Worm (Caenorhabditis elegans) whole organism, young adult: ENCODE results near the gene D1005.4.
A peak's percentile ranks its signal among the peaks of the same experiment; 100 is the strongest.

Experiments
- C06A6.2 ChIP-seq: fragments of 200-800 bp; sonication (Bioruptor generic); conservative IDR thresholded peaks from 2 replicates; pipeline ENCODE4 v1.3.6; 2022; ENCODE audit warnings: missing genetic modification characterization, missing compliant biosample characterization
- F22D6.2 ChIP-seq: sonication (generic microtip); optimal IDR thresholded peaks from 2 replicates; lab custom pipeline; 2016; ENCODE audit warnings: mild to moderate bottlenecking, missing genetic modification characterization, missing compliant biosample characterization
- F33H1.4 ChIP-seq: fragments of 200-800 bp; sonication (Bioruptor generic); IDR thresholded peaks from 2 replicates; pipeline ENCODE4 v1.3.6; 2022; ENCODE audit warnings: missing genetic modification reagents, missing genetic modification characterization, missing compliant biosample characterization
- F57A8.1 ChIP-seq: fragments of 200-800 bp; sonication (Bioruptor generic); optimal IDR thresholded peaks from 2 replicates; lab custom pipeline; 2018; ENCODE audit warnings: mild to moderate bottlenecking, missing genetic modification characterization, moderate library complexity, missing compliant biosample characterization
- T26A5.8 ChIP-seq: sonication (generic microtip); optimal IDR thresholded peaks from 2 replicates; lab custom pipeline; 2016; ENCODE audit warnings: missing genetic modification characterization, missing compliant biosample characterization
- Y53G8AR.9 ChIP-seq: fragments of 200-800 bp; sonication (Bioruptor generic); conservative IDR thresholded peaks from 2 replicates; pipeline ENCODE4 v1.3.6; 2022; ENCODE audit warnings: missing genetic modification reagents, missing genetic modification characterization, missing compliant biosample characterization
- Y95B8A.8 ChIP-seq: fragments of 200-800 bp; sonication (Bioruptor generic); IDR thresholded peaks from 2 replicates; pipeline ENCODE4 v1.3.6; 2022; ENCODE audit warnings: missing genetic modification reagents, missing genetic modification characterization, missing compliant biosample characterization
- ZK185.1 ChIP-seq: sonication (generic microtip); optimal IDR thresholded peaks from 2 replicates; lab custom pipeline; 2016; ENCODE audit warnings: mild to moderate bottlenecking, missing genetic modification characterization, missing compliant biosample characterization; ENCODE audit not compliant: poor library complexity, severe bottlenecking
- atf-7 ChIP-seq: sonication (generic microtip); optimal IDR thresholded peaks from 2 replicates; lab custom pipeline; 2017; ENCODE audit warnings: mild to moderate bottlenecking, missing genetic modification characterization, missing compliant biosample characterization
- attf-3 ChIP-seq: fragments of 200-800 bp; sonication (Bioruptor generic); conservative IDR thresholded peaks from 2 replicates; pipeline ENCODE4 v1.3.6; 2022; ENCODE audit warnings: missing genetic modification reagents, missing genetic modification characterization, missing compliant biosample characterization
- attf-6 ChIP-seq: fragments of 200-800 bp; sonication (Bioruptor generic); IDR thresholded peaks from 2 replicates; pipeline ENCODE4 v1.3.6; 2022; ENCODE audit warnings: missing genetic modification reagents, missing genetic modification characterization, missing compliant biosample characterization
- bed-1 ChIP-seq: fragments of 200-800 bp; sonication (Bioruptor generic); IDR thresholded peaks from 2 replicates; pipeline ENCODE4 v1.3.6; 2022; ENCODE audit warnings: missing genetic modification reagents, missing genetic modification characterization, missing compliant biosample characterization
- cebp-1 ChIP-seq, 2 experiments: fragments of 200-800 bp in 1 of 2; sonication (Bioruptor generic) in 1 of 2; sonication (generic microtip) in 1 of 2; IDR thresholded peaks in 1 of 2; optimal IDR thresholded peaks in 1 of 2; 2 replicates each; pipeline versions ENCODE4 v1.3.6 to Lab custom; 2017 to 2022; ENCODE audit warnings: missing compliant biosample characterization in 2 of 2, missing genetic modification characterization in 2 of 2, mild to moderate bottlenecking in 1 of 2, missing genetic modification reagents in 1 of 2, moderate library complexity in 1 of 2
- ceh-58 ChIP-seq: fragments of 200-800 bp; sonication (Bioruptor generic); IDR thresholded peaks from 2 replicates; pipeline ENCODE4 v1.3.6; 2022; ENCODE audit warnings: missing genetic modification characterization, missing compliant biosample characterization
- dox-1 ChIP-seq: fragments of 200-800 bp; sonication (Bioruptor generic); IDR thresholded peaks from 2 replicates; pipeline ENCODE4 v1.3.6; 2022; ENCODE audit warnings: missing genetic modification reagents, missing genetic modification characterization, missing compliant biosample characterization
- dpff-1 ChIP-seq: sonication (generic microtip); optimal IDR thresholded peaks from 2 replicates; lab custom pipeline; 2017; ENCODE audit warnings: mild to moderate bottlenecking, missing genetic modification characterization, missing compliant biosample characterization
- efl-1 ChIP-seq: fragments of 150-350 bp; optimal IDR thresholded peaks from 2 replicates; lab custom pipeline; 2014; ENCODE audit warnings: missing biosample characterization, missing genetic modification reagents, missing genetic modification characterization
- egl-18 ChIP-seq: fragments of 200-800 bp; sonication (Bioruptor generic); IDR thresholded peaks from 2 replicates; pipeline ENCODE4 v1.3.6; 2022; ENCODE audit warnings: missing genetic modification reagents, missing genetic modification characterization, missing compliant biosample characterization
- egl-44 ChIP-seq: fragments of 200-800 bp; sonication (Bioruptor generic); IDR thresholded peaks from 2 replicates; pipeline ENCODE4 v1.3.6; 2022; ENCODE audit warnings: missing genetic modification reagents, missing genetic modification characterization, missing compliant biosample characterization
- him-1 ChIP-seq: sonication (generic microtip); optimal IDR thresholded peaks from 2 replicates; lab custom pipeline; 2016; ENCODE audit warnings: missing genotype, missing genetic modification reagents, missing genetic modification characterization, missing compliant biosample characterization
- hmg-1.2 ChIP-seq: fragments of 200-800 bp; sonication (Bioruptor generic); IDR thresholded peaks from 2 replicates; pipeline ENCODE4 v1.3.6; 2022; ENCODE audit warnings: missing genetic modification reagents, missing genetic modification characterization, missing compliant biosample characterization
- let-526 ChIP-seq: fragments of 200-800 bp; sonication (Bioruptor generic); IDR thresholded peaks from 2 replicates; pipeline ENCODE4 v1.3.6; 2022; ENCODE audit warnings: missing genetic modification reagents, missing genetic modification characterization, missing compliant biosample characterization
- let-607 ChIP-seq, 2 experiments: fragments of 200-800 bp in 1 of 2; sonication (Bioruptor generic) in 1 of 2; sonication (generic microtip) in 1 of 2; optimal IDR thresholded peaks; 2 replicates each; lab custom pipeline; 2016 to 2018; ENCODE audit warnings: mild to moderate bottlenecking in 2 of 2, missing compliant biosample characterization in 2 of 2, missing genetic modification characterization in 2 of 2, moderate library complexity in 2 of 2, missing genotype in 1 of 2
- lin-26 ChIP-seq: fragments of 200-800 bp; sonication (Bioruptor generic); IDR thresholded peaks from 2 replicates; pipeline ENCODE4 v1.3.6; 2022; ENCODE audit warnings: missing genetic modification reagents, missing genetic modification characterization, missing compliant biosample characterization
- lin-40 ChIP-seq: sonication (generic microtip); optimal IDR thresholded peaks from 2 replicates; lab custom pipeline; 2016; ENCODE audit warnings: missing genetic modification characterization, mild to moderate bottlenecking, missing compliant biosample characterization, missing genotype, missing genetic modification reagents
- lin-54 ChIP-seq: fragments of 200-800 bp; sonication (Bioruptor generic); optimal IDR thresholded peaks from 2 replicates; lab custom pipeline; 2018; ENCODE audit warnings: mild to moderate bottlenecking, missing genetic modification characterization, missing compliant biosample characterization
- madf-8 ChIP-seq: fragments of 200-800 bp; sonication (Bioruptor generic); conservative IDR thresholded peaks from 2 replicates; pipeline ENCODE4 v1.3.6; 2022; ENCODE audit warnings: missing genetic modification reagents, missing genetic modification characterization, missing compliant biosample characterization
- mcd-1 ChIP-seq: fragments of 200-800 bp; sonication (Bioruptor generic); IDR thresholded peaks from 2 replicates; pipeline ENCODE4 v1.3.6; 2022; ENCODE audit warnings: missing genetic modification reagents, missing genetic modification characterization, missing compliant biosample characterization
- mes-4 ChIP-seq: sonication (generic microtip); optimal IDR thresholded peaks from 2 replicates; lab custom pipeline; 2016; ENCODE audit warnings: missing genotype, missing genetic modification characterization, missing compliant biosample characterization
- nfya-1 ChIP-seq: sonication (generic microtip); optimal IDR thresholded peaks from 2 replicates; lab custom pipeline; 2017; ENCODE audit warnings: antibody characterized with exemption, missing compliant biosample characterization, missing genetic modification characterization, borderline replicate concordance; ENCODE audit not compliant: insufficient read depth
- nfya-2 ChIP-seq: fragments of 200-800 bp; sonication (Bioruptor generic); IDR thresholded peaks from 2 replicates; pipeline ENCODE4 v1.3.6; 2022; ENCODE audit warnings: missing genetic modification reagents, missing genetic modification characterization, missing compliant biosample characterization
- nhr-80 ChIP-seq: sonication (generic microtip); optimal IDR thresholded peaks from 2 replicates; lab custom pipeline; 2016; ENCODE audit warnings: missing genetic modification characterization, missing compliant biosample characterization
- pha-4 ChIP-seq: fragments of 150-350 bp; sonication (generic microtip); optimal IDR thresholded peaks from 2 replicates; lab custom pipeline; 2014; ENCODE audit warnings: missing biosample characterization, missing genetic modification reagents, missing genetic modification characterization
- rcor-1 ChIP-seq: fragments of 200-800 bp; sonication (Bioruptor generic); IDR thresholded peaks from 2 replicates; pipeline ENCODE4 v1.3.6; 2022; ENCODE audit warnings: missing genetic modification reagents, missing genetic modification characterization, missing compliant biosample characterization
- snpc-3.4 ChIP-seq: sonication (generic microtip); optimal IDR thresholded peaks from 2 replicates; lab custom pipeline; 2017; ENCODE audit warnings: missing genetic modification characterization, mild to moderate bottlenecking, missing compliant biosample characterization, antibody characterized with exemption, moderate library complexity, missing genotype, missing genetic modification reagents
- somi-1 ChIP-seq: fragments of 200-800 bp; sonication (Bioruptor generic); optimal IDR thresholded peaks from 2 replicates; lab custom pipeline; 2018; ENCODE audit warnings: mild to moderate bottlenecking, missing genetic modification characterization, missing compliant biosample characterization
- sptf-2 ChIP-seq: fragments of 200-800 bp; sonication (Bioruptor generic); optimal IDR thresholded peaks from 2 replicates; lab custom pipeline; 2018; ENCODE audit warnings: mild to moderate bottlenecking, missing genetic modification characterization, missing compliant biosample characterization
- tbp1 ChIP-seq: fragments of 200-800 bp; sonication (Bioruptor generic); optimal IDR thresholded peaks from 2 replicates; lab custom pipeline; 2018; ENCODE audit warnings: mild to moderate bottlenecking, missing genetic modification characterization, missing compliant biosample characterization
- zfh-2 ChIP-seq: fragments of 200-800 bp; sonication (Bioruptor generic); conservative IDR thresholded peaks from 2 replicates; pipeline ENCODE4 v1.3.6; 2022; ENCODE audit warnings: missing genetic modification reagents, missing genetic modification characterization, missing compliant biosample characterization
- ztf-18 ChIP-seq: sonication (generic microtip); optimal IDR thresholded peaks from 2 replicates; lab custom pipeline; 2016; ENCODE audit warnings: missing genotype, mild to moderate bottlenecking, missing genetic modification characterization, missing compliant biosample characterization
- ztf-26 ChIP-seq: sonication (generic microtip); optimal IDR thresholded peaks from 2 replicates; lab custom pipeline; 2017; ENCODE audit warnings: missing genetic modification characterization, missing compliant biosample characterization

Gene D1005.4

ce11 chrX:1478569-1478968, 7.0 kb downstream of the D1005.4 start (continued):
- no peak for TF ChIP-seq hmg-1.2 (GFP tag; lab: Robert Waterston, UW)
- TF ChIP-seq, all 124 proteins: peak for 0

- TF ChIP-seq somi-1 (GFP tag; lab: Kevin White, UChicago) (peak; percentile 3), atf-7 (peak; percentile 87), dox-1 (peak; percentile 42; the same call in 1 of the 2 replicates), nfya-1 (tag; lab: Kevin White, UChicago) (no peak), F22D6.2 (tag; lab: Kevin White, UChicago) (peak; percentile 76), ztf-26 (peak; percentile 85), C06A6.2 (0 out of 2 replicates have a peak, but pooled peaks have one; percentile 29), pha-4 (peak; percentile 18), T26A5.8 (tag; lab: Kevin White, UChicago) (no peak), tbp1 (peak; percentile 33), cebp-1 (GFP tag; IDR thresholded peaks at IDR 0.05; lab: Robert Waterston, UW) (no peak), cebp-1 (tag; optimal IDR thresholded peaks at IDR 0.05; lab: Kevin White, UChicago) (peak; percentile 39), let-607 (tag; optimal IDR thresholded peaks at IDR 0.05; lab: Kevin White, UChicago) (peak; percentile 36), lin-40 (peak; percentile 64), dpff-1 (tag; lab: Kevin White, UChicago) (no peak), mcd-1 (GFP tag; lab: Robert Waterston, UW) (peak; percentile 11; the same call in 1 of the 2 replicates), lin-54 (peak; percentile 7), nhr-80 (peak; percentile 71), egl-44 (GFP tag; lab: Robert Waterston, UW) (0 out of 2 replicates have a peak, but pooled peaks have one; percentile 21), mes-4 (tag; lab: Kevin White, UChicago) (no peak)
These were observed 7.7 kb downstream of the D1005.4 start for ce11 chrX:1477932-1478331.

ce11 chrX:1476005-1476404, 9.6 kb downstream of the D1005.4 start:
- no peak for TF ChIP-seq ztf-26
- no peak for TF ChIP-seq cebp-1 (GFP tag; IDR thresholded peaks at IDR 0.05; lab: Robert Waterston, UW)
- TF ChIP-seq cebp-1 (tag; optimal IDR thresholded peaks at IDR 0.05; lab: Kevin White, UChicago), result peak; percentile 68
- TF ChIP-seq Y95B8A.8, result no peak
- no peak for TF ChIP-seq Y53G8AR.9 (GFP tag; lab: Robert Waterston, UW)
- no peak for TF ChIP-seq nfya-1 (tag; lab: Kevin White, UChicago)
- TF ChIP-seq rcor-1 (GFP tag; lab: Robert Waterston, UW), result no peak
- TF ChIP-seq hmg-1.2 (GFP tag; lab: Robert Waterston, UW), result no peak
- no peak for TF ChIP-seq him-1
- TF ChIP-seq ZK185.1 (tag; lab: Kevin White, UChicago), result no peak
- TF ChIP-seq bed-1 (GFP tag; lab: Robert Waterston, UW), result no peak
- TF ChIP-seq attf-3 (GFP tag; lab: Robert Waterston, UW), result no peak
- no peak for TF ChIP-seq egl-44 (GFP tag; lab: Robert Waterston, UW)
- no peak for TF ChIP-seq nfya-2 (GFP tag; lab: Robert Waterston, UW)
- no peak for TF ChIP-seq egl-18 (GFP tag; lab: Robert Waterston, UW)
- TF ChIP-seq let-526 (GFP tag; lab: Robert Waterston, UW), result no peak
- peak; percentile 51 for TF ChIP-seq efl-1
- no peak for TF ChIP-seq snpc-3.4
- no peak for TF ChIP-seq F57A8.1 (GFP tag; lab: Kevin White, UChicago)
- TF ChIP-seq ceh-58 (GFP tag; lab: Robert Waterston, UW), result no peak
- no peak for TF ChIP-seq F33H1.4 (GFP tag; lab: Robert Waterston, UW)
- no peak for TF ChIP-seq ztf-18 (tag; lab: Kevin White, UChicago)
- TF ChIP-seq sptf-2 (GFP tag; lab: Kevin White, UChicago), result no peak
- TF ChIP-seq lin-26 (GFP tag; lab: Robert Waterston, UW), result 0 out of 2 replicates have a peak, but pooled peaks have one; percentile 12
- TF ChIP-seq madf-8 (GFP tag; lab: Robert Waterston, UW), result 0 out of 2 replicates have a peak, but pooled peaks have one; percentile 28
- TF ChIP-seq zfh-2 (GFP tag; lab: Robert Waterston, UW), result peak; percentile 39; the same call in 1 of the 2 replicates
- TF ChIP-seq attf-6, result no peak
- TF ChIP-seq lin-54, result no peak
